Worm (Caenorhabditis elegans) whole organism, L4 larva: ENCODE results near the gene Y41D4B.17.

Experiments used
- F49E8.2 ChIP-seq: sonication (generic microtip); optimal IDR thresholded peaks from 2 replicates; lab custom pipeline; 2016; ENCODE audit warnings: missing compliant biosample characterization, mild to moderate bottlenecking, missing genetic modification characterization, borderline replicate concordance
- ceh-20 ChIP-seq: fragments of 200-800 bp; sonication (Bioruptor generic); IDR thresholded peaks from 2 replicates; pipeline ENCODE4 v1.3.6; 2022; ENCODE audit warnings: missing genetic modification reagents, missing genetic modification characterization, missing compliant biosample characterization
- fkh-10 ChIP-seq: fragments of 150-350 bp; optimal IDR thresholded peaks from 2 replicates; lab custom pipeline; 2014; ENCODE audit warnings: missing biosample characterization, missing genetic modification reagents, missing genetic modification characterization
- fos-1 ChIP-seq: fragments of 150-350 bp; optimal IDR thresholded peaks from 2 replicates; lab custom pipeline; 2014; ENCODE audit warnings: missing biosample characterization, missing genetic modification characterization
- gei-8 ChIP-seq: fragments of 200-800 bp; sonication (Bioruptor generic); optimal IDR thresholded peaks from 2 replicates; lab custom pipeline; 2018; ENCODE audit warnings: mild to moderate bottlenecking, missing genetic modification characterization, missing compliant biosample characterization
- lin-39 ChIP-seq: fragments of 150-350 bp; optimal IDR thresholded peaks from 2 replicates; lab custom pipeline; 2014; ENCODE audit warnings: missing biosample characterization, missing genetic modification reagents, missing genetic modification characterization
- nhr-10 ChIP-seq: fragments of 150-350 bp; optimal IDR thresholded peaks from 2 replicates; lab custom pipeline; 2014; ENCODE audit warnings: missing biosample characterization, missing genetic modification characterization
- nhr-6 ChIP-seq: fragments of 150-350 bp; optimal IDR thresholded peaks from 2 replicates; lab custom pipeline; 2014; ENCODE audit warnings: missing biosample characterization, missing genetic modification characterization
- pha-4 ChIP-seq, 2 experiments: fragments of 150-350 bp in 1 of 2; fragments of 200-800 bp in 1 of 2; sonication (Bioruptor generic) in 1 of 2; IDR thresholded peaks in 1 of 2; optimal IDR thresholded peaks in 1 of 2; 2 replicates each; pipeline versions ENCODE4 v1.3.6 to Lab custom; 2014 to 2022; ENCODE audit warnings: missing genetic modification characterization in 2 of 2, missing genetic modification reagents in 2 of 2, missing biosample characterization in 1 of 2, missing compliant biosample characterization in 1 of 2
- snpc-1.2 ChIP-seq: fragments of 200-800 bp; sonication (Bioruptor generic); IDR thresholded peaks from 2 replicates; pipeline ENCODE4 v1.3.6; 2022; ENCODE audit warnings: missing genetic modification reagents, missing genetic modification characterization, missing compliant biosample characterization
- unc-130 ChIP-seq: sonication (generic microtip); optimal IDR thresholded peaks from 2 replicates; lab custom pipeline; 2016; ENCODE audit warnings: missing genetic modification reagents, missing genetic modification characterization, missing compliant biosample characterization

- TF ChIP-seq fos-1 (tag; lab: Kevin White, UChicago) (no peak), pha-4 (GFP tag; IDR thresholded peaks at IDR 0.05; lab: Robert Waterston, UW) (no peak), pha-4 (tag; optimal IDR thresholded peaks at IDR 0.05; lab: Kevin White, UChicago) (no peak), fkh-10 (GFP tag; lab: Kevin White, UChicago) (no peak), snpc-1.2 (GFP tag; lab: Robert Waterston, UW) (no peak), nhr-10 (tag; lab: Kevin White, UChicago) (no peak), nhr-6 (tag; lab: Kevin White, UChicago) (no peak), ceh-20 (GFP tag; lab: Robert Waterston, UW) (no peak), F49E8.2 (tag; lab: Kevin White, UChicago) (no peak), lin-39 (no peak), unc-130 (GFP tag; lab: Kevin White, UChicago) (no peak), gei-8 (GFP tag; lab: Kevin White, UChicago) (no peak)
Observed at ce11 chrIV:1548457-1548861, 11.4 kb upstream of the Y41D4B.17 start, which contains the start of gene col-107.
